Worm (Caenorhabditis elegans) whole organism, young adult: ENCODE results near the gene Y37A1A.3.
"Not testable (repeated sequence)": the region's sequence is repeated elsewhere in the genome, so short reads cannot be mapped to it uniquely, and the experiment has no call there.

Experiments
- T07F8.4 ChIP-seq: sonication (generic microtip); optimal IDR thresholded peaks from 2 replicates; lab custom pipeline; 2016; ENCODE audit warnings: mild to moderate bottlenecking, missing genetic modification characterization, moderate library complexity, missing compliant biosample characterization
- Y53G8AR.9 ChIP-seq: fragments of 200-800 bp; sonication (Bioruptor generic); conservative IDR thresholded peaks from 2 replicates; pipeline ENCODE4 v1.3.6; 2022; ENCODE audit warnings: missing genetic modification reagents, missing genetic modification characterization, missing compliant biosample characterization
- akir-1 ChIP-seq: fragments of 200-800 bp; sonication (Bioruptor generic); optimal IDR thresholded peaks from 2 replicates; lab custom pipeline; 2018; ENCODE audit warnings: mild to moderate bottlenecking, missing genetic modification characterization, moderate library complexity, missing compliant biosample characterization
- cebp-1 ChIP-seq, 2 experiments: fragments of 200-800 bp in 1 of 2; sonication (Bioruptor generic) in 1 of 2; sonication (generic microtip) in 1 of 2; IDR thresholded peaks in 1 of 2; optimal IDR thresholded peaks in 1 of 2; 2 replicates each; pipeline versions ENCODE4 v1.3.6 to Lab custom; 2017 to 2022; ENCODE audit warnings: missing compliant biosample characterization in 2 of 2, missing genetic modification characterization in 2 of 2, mild to moderate bottlenecking in 1 of 2, missing genetic modification reagents in 1 of 2, moderate library complexity in 1 of 2
- ets-4 ChIP-seq: fragments of 200-800 bp; sonication (Bioruptor generic); optimal IDR thresholded peaks from 2 replicates; lab custom pipeline; 2018; ENCODE audit warnings: mild to moderate bottlenecking, missing genetic modification characterization, missing compliant biosample characterization
- lin-26 ChIP-seq: fragments of 200-800 bp; sonication (Bioruptor generic); IDR thresholded peaks from 2 replicates; pipeline ENCODE4 v1.3.6; 2022; ENCODE audit warnings: missing genetic modification reagents, missing genetic modification characterization, missing compliant biosample characterization
- nhr-120 ChIP-seq: fragments of 200-800 bp; sonication (Bioruptor generic); IDR thresholded peaks from 2 replicates; pipeline ENCODE4 v1.3.6; 2022; ENCODE audit warnings: missing genetic modification characterization, missing compliant biosample characterization
- pha-4 ChIP-seq: fragments of 150-350 bp; sonication (generic microtip); optimal IDR thresholded peaks from 2 replicates; lab custom pipeline; 2014; ENCODE audit warnings: missing biosample characterization, missing genetic modification reagents, missing genetic modification characterization
- xnd-1 ChIP-seq: sonication (generic microtip); optimal IDR thresholded peaks from 2 replicates; lab custom pipeline; 2016; ENCODE audit warnings: missing genotype, missing genetic modification reagents, missing genetic modification characterization, missing compliant biosample characterization
- ztf-18 ChIP-seq: sonication (generic microtip); optimal IDR thresholded peaks from 2 replicates; lab custom pipeline; 2016; ENCODE audit warnings: missing genotype, mild to moderate bottlenecking, missing genetic modification characterization, missing compliant biosample characterization

- not testable (repeated sequence) for TF ChIP-seq cebp-1 (GFP tag; IDR thresholded peaks at IDR 0.05; lab: Robert Waterston, UW); cebp-1 (tag; optimal IDR thresholded peaks at IDR 0.05; lab: Kevin White, UChicago); ets-4 (GFP tag; lab: Kevin White, UChicago); ztf-18; xnd-1 (tag; lab: Kevin White, UChicago); lin-26 (GFP tag; lab: Robert Waterston, UW); nhr-120; T07F8.4 (tag; lab: Kevin White, UChicago); pha-4 (tag; lab: Kevin White, UChicago); akir-1; Y53G8AR.9
Measured at ce11 chrIV:13855361-13855918, 47.2 kb downstream of the Y37A1A.3 start.
